Fruit fly (Drosophila melanogaster): ENCODE measurements around the gene Arl8.

Gene Arl8

DNA sequence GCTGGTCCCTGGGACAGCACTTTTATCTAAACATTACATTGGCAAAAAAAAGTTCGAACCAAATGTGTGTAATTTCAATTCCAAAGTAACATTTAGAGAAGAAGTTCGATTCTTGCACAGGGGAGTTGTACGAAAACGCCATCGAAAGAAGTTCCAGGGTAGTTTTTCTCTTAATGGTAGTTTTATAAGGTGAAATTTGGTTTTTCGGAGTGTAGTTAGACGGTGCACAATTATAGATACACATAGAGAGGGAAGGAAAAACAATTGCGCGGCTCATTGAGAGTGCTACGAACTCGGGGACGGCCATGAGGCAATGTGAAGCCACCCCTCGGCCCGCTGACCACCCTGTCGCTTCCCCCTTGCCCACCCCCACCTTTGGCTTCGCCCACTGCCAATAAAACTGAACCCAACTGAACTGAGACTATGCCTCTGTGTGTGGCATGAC is 16.2 kb upstream of the Arl8 start (continued):
- TF ChIP-seq Sox15 (GFP tag; optimal IDR thresholded peaks at IDR 0.05): no peak
- TF ChIP-seq topi (GFP tag; optimal IDR thresholded peaks at IDR 0.05): no peak
- no peak for TF ChIP-seq ss (GFP tag; optimal IDR thresholded peaks at IDR 0.05)
- no peak for TF ChIP-seq CG11902 (GFP tag; optimal IDR thresholded peaks at IDR 0.05)
- peak; percentile 50 for TF ChIP-seq CG3919 (GFP tag; optimal IDR thresholded peaks at IDR 0.05)
- peak; percentile 3 for TF ChIP-seq lz (GFP tag; optimal IDR thresholded peaks at IDR 0.05)
- peak; percentile 53 for TF ChIP-seq achi (GFP tag; optimal IDR thresholded peaks at IDR 0.05)
- peak; percentile 82 for TF ChIP-seq CG8119 (GFP tag; IDR thresholded peaks at IDR 0.05)
- TF ChIP-seq Sox14 (GFP tag; optimal IDR thresholded peaks at IDR 0.05): peak; percentile 47
- TF ChIP-seq dac (GFP tag; optimal IDR thresholded peaks at IDR 0.05): peak; percentile 46
- no peak for TF ChIP-seq fd85E (GFP tag; optimal IDR thresholded peaks at IDR 0.05)
- no peak for TF ChIP-seq fd59A (GFP tag; optimal IDR thresholded peaks at IDR 0.05)
- TF ChIP-seq CG6276 (GFP tag; optimal IDR thresholded peaks at IDR 0.05): peak; percentile 64
- TF ChIP-seq CG8632 (GFP tag; optimal IDR thresholded peaks at IDR 0.05): no peak
- TF ChIP-seq Met (GFP tag; optimal IDR thresholded peaks at IDR 0.05): no peak
- TF ChIP-seq CG11762 (GFP tag; optimal IDR thresholded peaks at IDR 0.05; ENCODE audit: insufficient read depth): no peak
- no peak for TF ChIP-seq CG9139 (GFP tag; optimal IDR thresholded peaks at IDR 0.05)
- TF ChIP-seq CG34406 (GFP tag; optimal IDR thresholded peaks at IDR 0.05): no peak
- peak; percentile 26 for TF ChIP-seq Ets96B (tag; optimal IDR thresholded peaks at IDR 0.05)
- TF ChIP-seq CG3032 (tag; optimal IDR thresholded peaks at IDR 0.05): no peak
- TF ChIP-seq CG8319 (GFP tag; optimal IDR thresholded peaks at IDR 0.05): no peak
- TF ChIP-seq CG4318 (GFP tag; optimal IDR thresholded peaks at IDR 0.05): peak; percentile 54
- peak; percentile 11 for TF ChIP-seq CG7368 (GFP tag; optimal IDR thresholded peaks at IDR 0.05)
- peak; percentile 82 for TF ChIP-seq CG15336 (GFP tag; IDR thresholded peaks at IDR 0.05)
- TF ChIP-seq Sox102F (GFP tag; optimal IDR thresholded peaks at IDR 0.05): no peak
- TF ChIP-seq acj6 (GFP tag; optimal IDR thresholded peaks at IDR 0.05): peak; percentile 17
- TF ChIP-seq fkh (GFP tag; optimal IDR thresholded peaks at IDR 0.05): no peak
- no peak for TF ChIP-seq svp (GFP tag)
- no peak for TF ChIP-seq Blimp-1 (GFP tag; optimal IDR thresholded peaks at IDR 0.05)
- TF ChIP-seq cyc (GFP tag; optimal IDR thresholded peaks at IDR 0.05): no peak
- no peak for TF ChIP-seq spab (GFP tag; optimal IDR thresholded peaks at IDR 0.05)
- TF ChIP-seq esn (GFP tag; optimal IDR thresholded peaks at IDR 0.05): peak; percentile 9
- peak; percentile 46 for TF ChIP-seq Eip75B (GFP tag; optimal IDR thresholded peaks at IDR 0.05)
- TF ChIP-seq CG6163 (GFP tag; IDR thresholded peaks at IDR 0.05): peak; percentile 81
- peak; percentile 60 for TF ChIP-seq net (GFP tag; optimal IDR thresholded peaks at IDR 0.05)
- no peak for TF ChIP-seq CG6854 (GFP tag; optimal IDR thresholded peaks at IDR 0.05)

DNA sequence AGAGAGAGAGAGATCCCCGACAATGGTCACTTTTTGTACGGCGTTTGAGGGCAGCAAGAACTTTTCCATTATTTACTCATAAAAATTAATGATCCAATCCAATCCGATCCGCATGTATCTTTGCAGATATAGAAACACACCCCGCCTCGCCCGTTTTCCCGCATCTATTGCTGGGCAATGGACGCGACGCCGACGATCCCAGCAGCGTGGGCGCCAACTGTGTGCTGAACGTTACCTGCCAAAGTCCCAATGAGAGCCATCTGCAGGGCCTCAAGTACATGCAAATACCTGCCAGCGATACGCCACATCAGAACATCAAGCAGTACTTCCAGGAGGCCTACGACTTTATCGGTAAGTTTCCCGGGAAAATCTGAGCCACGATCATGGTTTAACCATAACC is 15.5 kb upstream of the Arl8 start:
- TF ChIP-seq CG6792 (GFP tag; optimal IDR thresholded peaks at IDR 0.05): no peak
- TF ChIP-seq CG6163 (GFP tag; IDR thresholded peaks at IDR 0.05): 0 out of 3 replicates have a peak, but pooled peaks have one; percentile 35
- no peak for TF ChIP-seq net (GFP tag; optimal IDR thresholded peaks at IDR 0.05)

DNA sequence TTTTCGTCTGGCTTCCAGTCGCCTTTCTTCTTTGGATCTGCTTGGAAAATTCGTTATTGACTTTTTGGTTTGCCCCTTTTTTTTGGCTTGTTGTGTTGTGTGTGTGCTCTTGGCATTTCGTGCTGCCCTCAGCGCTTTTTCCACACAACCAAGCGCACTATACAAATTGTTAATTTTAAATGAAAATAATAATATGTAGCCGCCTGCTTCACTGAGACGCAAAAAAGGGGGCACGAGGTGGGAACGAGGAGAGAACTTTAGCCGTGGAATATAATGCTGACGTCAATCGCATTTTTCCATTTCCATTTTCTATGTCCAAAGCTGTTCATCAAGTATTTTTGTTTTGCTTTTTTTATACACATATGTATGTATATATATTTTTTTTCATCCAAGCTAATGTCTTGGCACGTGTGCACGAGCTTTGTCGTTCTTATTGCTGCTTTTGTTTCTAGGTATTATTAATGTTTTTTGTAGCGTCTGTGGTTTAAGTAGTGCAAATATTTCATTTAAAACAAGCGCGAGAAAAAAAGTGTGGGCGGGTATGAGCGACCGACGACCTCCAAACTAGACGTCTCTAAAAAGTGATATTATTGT is 14.5 kb upstream of the Arl8 start:
- no peak for TF ChIP-seq OdsH (GFP tag; optimal IDR thresholded peaks at IDR 0.05)
- TF ChIP-seq Hr4 (GFP tag; optimal IDR thresholded peaks at IDR 0.05): no peak
- TF ChIP-seq Eip78C (GFP tag): peak; percentile 33
- TF ChIP-seq CG10669 (GFP tag; optimal IDR thresholded peaks at IDR 0.05): no peak
